Worm (Caenorhabditis elegans) whole organism, L3 larva: ENCODE data around the gene F55C5.17.

Experiments
- jun-1 ChIP-seq: fragments of 150-350 bp; optimal IDR thresholded peaks from 2 replicates; lab custom pipeline; 2014; ENCODE audit warnings: missing biosample characterization, missing genetic modification reagents, missing genetic modification characterization
- nhr-28 ChIP-seq: fragments of 150-350 bp; optimal IDR thresholded peaks from 2 replicates; lab custom pipeline; 2014; ENCODE audit warnings: missing biosample characterization, missing genetic modification characterization

DNA sequence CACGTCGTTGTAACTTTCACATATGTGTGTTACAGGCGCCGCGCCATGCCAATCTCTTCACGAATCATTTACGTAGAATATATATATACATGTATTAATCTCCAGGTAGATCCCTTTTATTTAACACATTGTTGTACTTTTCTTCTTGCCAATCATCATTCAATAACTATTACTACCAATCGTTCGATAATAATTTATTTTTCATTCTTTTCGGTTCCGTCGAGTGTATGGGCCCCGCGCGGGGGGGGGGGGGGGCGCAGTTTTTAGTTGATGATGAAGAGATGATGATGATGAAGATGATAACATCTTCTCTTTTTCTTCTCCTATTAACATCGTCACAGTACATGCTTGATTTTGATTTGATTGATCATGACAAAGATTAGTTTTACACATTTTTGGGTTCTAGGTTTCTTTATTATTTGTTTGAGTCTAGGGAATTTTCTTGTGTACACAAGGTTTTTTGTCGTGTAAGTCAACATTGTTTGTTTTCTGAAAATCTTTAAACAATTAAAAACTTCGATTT, 3.0 kb upstream of the F55C5.17 start:
- TF ChIP-seq nhr-28 (tag; lab: Kevin White, UChicago) (no peak), jun-1 (no peak)
